Worm (Caenorhabditis elegans): ENCODE data around the gene Y38H6A.1.
"Not testable (repeated sequence)": the region's sequence is repeated elsewhere in the genome, so short reads cannot be mapped to it uniquely, and the experiment has no call there.

Gene Y38H6A.1

ce11 chrV:20289317-20289716, 36.2 kb upstream of the Y38H6A.1 start, which contains the start of gene mlt-4:
Gene mlt-4 (minus strand): TSS chrV:20289417.
- no peak for TF ChIP-seq ama-1 (optimal IDR thresholded peaks at IDR 0.05)
- TF ChIP-seq hlh-13 (GFP tag; optimal IDR thresholded peaks at IDR 0.05): no peak
- no peak for TF ChIP-seq unc-42 (tag; optimal IDR thresholded peaks at IDR 0.05)
- no peak for TF ChIP-seq ceh-31 (tag; optimal IDR thresholded peaks at IDR 0.05)
- no peak for TF ChIP-seq ceh-30 (tag; optimal IDR thresholded peaks at IDR 0.05)
- no peak for TF ChIP-seq K02D7.2 (tag; optimal IDR thresholded peaks at IDR 0.05)

DNA sequence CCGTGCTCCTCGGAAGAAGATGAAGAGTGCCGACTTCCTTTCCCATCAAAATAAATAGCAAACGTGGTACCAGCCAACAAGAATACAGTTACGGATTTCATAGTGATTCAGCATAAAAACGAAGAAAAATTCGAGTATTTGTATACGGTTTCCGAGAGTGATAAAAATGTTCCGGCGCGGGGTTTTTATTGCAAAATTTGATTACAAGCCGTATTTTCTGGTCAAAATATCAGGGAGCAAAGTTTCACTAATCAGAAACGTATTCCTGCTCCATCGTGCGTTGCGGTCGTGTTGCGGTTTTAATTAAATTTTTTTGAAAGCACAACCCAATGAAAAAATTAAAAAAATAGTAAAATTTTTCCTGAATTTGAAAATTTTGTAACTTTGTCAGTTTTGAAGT, 31.1 kb upstream of the Y38H6A.1 start, which contains the start of gene clec-261:
Gene clec-261 (minus strand): TSS at position 101 of the 400 bp plus-strand sequence.
- no peak for TF ChIP-seq ceh-6 (GFP tag; optimal IDR thresholded peaks at IDR 0.05)
- TF ChIP-seq sox-2 (GFP tag; IDR thresholded peaks at IDR 0.05): no peak
- no peak for TF ChIP-seq pha-4 (tag; optimal IDR thresholded peaks at IDR 0.05)
- no peak for TF ChIP-seq pha-2 (tag; optimal IDR thresholded peaks at IDR 0.05)
- no peak for TF ChIP-seq pqm-1 (tag; optimal IDR thresholded peaks at IDR 0.05)
- TF ChIP-seq ztf-16 (tag; optimal IDR thresholded peaks at IDR 0.05): no peak

- TF ChIP-seq lim-6 (tag; optimal IDR thresholded peaks at IDR 0.05): no peak
- TF ChIP-seq odd-2 (tag; optimal IDR thresholded peaks at IDR 0.05): no peak
- TF ChIP-seq ref-2 (tag; optimal IDR thresholded peaks at IDR 0.05): no peak
- TF ChIP-seq T23F11.4 (GFP tag; optimal IDR thresholded peaks at IDR 0.05): no peak
- no peak for TF ChIP-seq sox-2 (GFP tag; IDR thresholded peaks at IDR 0.05)
- no peak for TF ChIP-seq ceh-2 (tag; optimal IDR thresholded peaks at IDR 0.05)
- TF ChIP-seq ttx-3 (tag; optimal IDR thresholded peaks at IDR 0.05): no peak
- TF ChIP-seq elt-2 (tag; optimal IDR thresholded peaks at IDR 0.05): no peak
- no peak for TF ChIP-seq ets-4 (tag; optimal IDR thresholded peaks at IDR 0.05)
- no peak for TF ChIP-seq ahr-1 (tag; optimal IDR thresholded peaks at IDR 0.05)
- no peak for TF ChIP-seq K09A11.1 (tag; optimal IDR thresholded peaks at IDR 0.05; ENCODE audit: insufficient read depth)
- TF ChIP-seq nhr-232 (tag; optimal IDR thresholded peaks at IDR 0.05): no peak
- TF ChIP-seq ztf-16 (tag; optimal IDR thresholded peaks at IDR 0.05): no peak
- TF ChIP-seq tbx-2 (tag; optimal IDR thresholded peaks at IDR 0.05): no peak
- no peak for TF ChIP-seq unc-55 (GFP tag; optimal IDR thresholded peaks at IDR 0.05)
- no peak for TF ChIP-seq che-1 (tag; optimal IDR thresholded peaks at IDR 0.05)
- TF ChIP-seq dve-1 (tag; optimal IDR thresholded peaks at IDR 0.05): no peak
- TF ChIP-seq madf-2 (tag; optimal IDR thresholded peaks at IDR 0.05): no peak
- no peak for TF ChIP-seq ceh-19 (GFP tag; optimal IDR thresholded peaks at IDR 0.05)
These were observed 27.9 kb upstream of the Y38H6A.1 start, which contains the start of gene ZC15.5 for ce11 chrV:20297650-20298049. Gene ZC15.5 (plus strand): TSS chrV:20297950.

DNA sequence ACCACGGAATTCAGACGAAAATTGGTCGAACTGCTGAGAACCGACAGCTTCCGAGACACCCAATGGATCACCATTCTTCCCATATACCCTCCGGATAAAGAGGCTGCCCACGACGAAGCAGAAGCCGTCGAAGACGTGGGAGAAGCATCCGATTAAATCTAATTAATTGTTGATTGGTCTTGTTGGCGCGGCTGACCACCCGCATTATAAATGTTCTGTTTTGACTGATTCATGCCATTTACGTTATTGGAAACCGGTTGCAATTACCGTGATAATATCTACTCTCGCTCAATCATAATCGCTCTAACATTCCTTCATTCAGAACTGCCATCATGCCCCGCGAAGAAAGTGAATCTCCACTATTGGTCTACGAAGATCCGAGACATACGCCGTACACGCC, 22.2 kb upstream of the Y38H6A.1 start, which contains the start of gene ZC15.3:
Gene ZC15.3 (plus strand): TSS at position 301 of the 400 bp plus-strand sequence.
- not testable (repeated sequence) for TF ChIP-seq unc-42 (tag; optimal IDR thresholded peaks at IDR 0.05); C38D4.7 (GFP tag; optimal IDR thresholded peaks at IDR 0.05); eyg-1 (tag; optimal IDR thresholded peaks at IDR 0.05)

DNA sequence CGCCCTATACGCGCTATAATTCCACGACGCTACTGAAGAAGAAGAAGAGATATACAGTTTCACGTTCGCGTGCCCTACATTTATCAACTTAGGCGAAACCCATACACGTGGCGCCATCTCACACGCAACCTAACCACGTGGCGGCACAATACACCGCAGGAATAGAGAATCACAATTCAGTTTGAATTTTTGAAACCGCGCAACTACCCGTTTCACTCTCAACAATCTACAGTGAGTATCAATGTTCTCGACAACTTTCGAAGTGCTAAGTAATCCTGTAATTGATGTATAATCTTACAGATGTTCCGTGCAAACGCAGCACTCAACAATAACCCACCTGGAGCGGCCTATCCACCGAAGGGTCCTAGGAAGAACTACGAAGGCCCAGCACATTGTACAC, 19.7 kb upstream of the Y38H6A.1 start, which contains the start of gene ZC15.1:
Gene ZC15.1 (plus strand): TSS at position 301 of the 400 bp plus-strand sequence.
- TF ChIP-seq dve-1 (tag; optimal IDR thresholded peaks at IDR 0.05) (no peak), ceh-19 (GFP tag; optimal IDR thresholded peaks at IDR 0.05) (no peak), ceh-24 (tag; optimal IDR thresholded peaks at IDR 0.05) (no peak), sox-4 (tag; optimal IDR thresholded peaks at IDR 0.05) (no peak), fkh-10 (GFP tag; optimal IDR thresholded peaks at IDR 0.05) (no peak), hlh-15 (tag; optimal IDR thresholded peaks at IDR 0.05) (no peak)

All from whole organism, late embryonic.